Worm (Caenorhabditis elegans): ENCODE data around the gene F55A4.7.
A peak's percentile ranks its signal among the peaks of the same experiment; 100 is the strongest.

- TF ChIP-seq med-1 (GFP tag; optimal IDR thresholded peaks at IDR 0.05; ENCODE audit: insufficient read depth): no peak
- no peak for TF ChIP-seq ref-1 (GFP tag; conservative IDR thresholded peaks at IDR 0.05)
- TF ChIP-seq tab-1 (GFP tag; IDR thresholded peaks at IDR 0.05): no peak
- no peak for TF ChIP-seq flt-1 (GFP tag; IDR thresholded peaks at IDR 0.05)
- TF ChIP-seq T22C8.4 (GFP tag; IDR thresholded peaks at IDR 0.05): no peak
- no peak for TF ChIP-seq cog-1 (tag; optimal IDR thresholded peaks at IDR 0.05)
- 0 out of 2 replicates have a peak, but pooled peaks have one; percentile 6 for TF ChIP-seq klf-2 (GFP tag; conservative IDR thresholded peaks at IDR 0.05)
- TF ChIP-seq ztf-29 (GFP tag; IDR thresholded peaks at IDR 0.05): no peak
- TF ChIP-seq ztf-23 (GFP tag; IDR thresholded peaks at IDR 0.05): no peak
Measured at ce11 chrX:1062403-1063073, 24.3 kb upstream of the F55A4.7 start, which contains the start of gene unc-1.
